Worm (Caenorhabditis elegans): ENCODE data around the gene ssp-32.

The ssp-32 gene

ce11 chrIV:9943214-9943613, 48.0 kb downstream of the ssp-32 start:
- TF ChIP-seq aha-1 (tag; optimal IDR thresholded peaks at IDR 0.05) (no peak), mef-2 (tag; optimal IDR thresholded peaks at IDR 0.05) (no peak), irx-1 (tag; optimal IDR thresholded peaks at IDR 0.05) (no peak), unc-30 (tag; optimal IDR thresholded peaks at IDR 0.05) (no peak), C16A3.4 (tag; optimal IDR thresholded peaks at IDR 0.05) (no peak), F16B12.6 (tag; optimal IDR thresholded peaks at IDR 0.05) (no peak)

- TF ChIP-seq nhr-71 (tag; optimal IDR thresholded peaks at IDR 0.05) (no peak), nhr-77 (tag; optimal IDR thresholded peaks at IDR 0.05) (peak; percentile 45), tbx-2 (tag; optimal IDR thresholded peaks at IDR 0.05) (peak; percentile 22), efl-1 (optimal IDR thresholded peaks at IDR 0.05) (no peak), efl-1 (GFP tag; optimal IDR thresholded peaks at IDR 0.05 in 1 of 2) (peak in 1 of 2 experiments; percentile 79)
Measured at ce11 chrIV:9944279-9944678, 49.1 kb downstream of the ssp-32 start.

Measured in whole organism, L1 larva.